Worm (Caenorhabditis elegans) whole organism, L4/young adult: Measurements from ENCODE around the gene coel-1.

Experiments used
- W03F9.2 ChIP-seq: fragments of 150-350 bp; optimal IDR thresholded peaks from 2 replicates; lab custom pipeline; 2014; ENCODE audit warnings: missing biosample characterization, missing genetic modification characterization
- dao-5 ChIP-seq: sonication (generic microtip); optimal IDR thresholded peaks from 2 replicates; lab custom pipeline; 2016; ENCODE audit warnings: missing genotype, missing genetic modification characterization, moderate library complexity, missing compliant biosample characterization
- him-1 ChIP-seq: sonication (generic microtip); optimal IDR thresholded peaks from 2 replicates; lab custom pipeline; 2016; ENCODE audit warnings: missing genotype, missing genetic modification reagents, missing genetic modification characterization, missing compliant biosample characterization

The coel-1 gene

ce11 chrX:4284470-4284869 lies 19.0 kb downstream of the coel-1 start:
- TF ChIP-seq him-1 (tag; lab: Kevin White, UChicago) (no peak), W03F9.2 (tag; lab: Kevin White, UChicago) (no peak), dao-5 (no peak)

ce11 chrX:4285669-4286174 lies 20.3 kb downstream of the coel-1 start, which contains the start of gene cka-2:
cka-2 (plus strand) TSS chrX:4286124.
- TF ChIP-seq W03F9.2 (tag; lab: Kevin White, UChicago): no peak
- no peak for TF ChIP-seq dao-5
- no peak for TF ChIP-seq him-1 (tag; lab: Kevin White, UChicago)

- TF ChIP-seq dao-5 (no peak), W03F9.2 (tag; lab: Kevin White, UChicago) (no peak), him-1 (tag; lab: Kevin White, UChicago) (no peak)
Observed at ce11 chrX:4289805-4290204, 24.3 kb downstream of the coel-1 start.

ce11 chrX:4294957-4295356 lies 29.5 kb downstream of the coel-1 start:
- no peak for TF ChIP-seq dao-5
- TF ChIP-seq W03F9.2 (tag; lab: Kevin White, UChicago): no peak
- TF ChIP-seq him-1 (tag; lab: Kevin White, UChicago): no peak

- TF ChIP-seq W03F9.2 (tag; lab: Kevin White, UChicago) (no peak), him-1 (tag; lab: Kevin White, UChicago) (no peak), dao-5 (no peak)
Observed at ce11 chrX:4295917-4296316, 30.5 kb downstream of the coel-1 start.

- TF ChIP-seq dao-5: no peak
- TF ChIP-seq him-1 (tag; lab: Kevin White, UChicago): no peak
- no peak for TF ChIP-seq W03F9.2 (tag; lab: Kevin White, UChicago)
Observed at ce11 chrX:4297452-4297851, 32.0 kb downstream of the coel-1 start, which contains the start of gene paf-2. paf-2 (minus strand) TSS chrX:4297741.

- TF ChIP-seq W03F9.2 (tag; lab: Kevin White, UChicago): no peak
- no peak for TF ChIP-seq dao-5
- no peak for TF ChIP-seq him-1 (tag; lab: Kevin White, UChicago)
Observed at ce11 chrX:4303200-4303599, 37.7 kb downstream of the coel-1 start.

- TF ChIP-seq dao-5 (no peak), W03F9.2 (tag; lab: Kevin White, UChicago) (no peak), him-1 (tag; lab: Kevin White, UChicago) (no peak)
Observed at ce11 chrX:4306861-4307260, 41.4 kb downstream of the coel-1 start, which contains the start of gene pqn-15. pqn-15 (minus strand) TSS chrX:4306961.

ce11 chrX:4307559-4308005 lies 42.1 kb downstream of the coel-1 start:
- TF ChIP-seq dao-5: no peak
- no peak for TF ChIP-seq him-1 (tag; lab: Kevin White, UChicago)
- TF ChIP-seq W03F9.2 (tag; lab: Kevin White, UChicago): no peak

ce11 chrX:4311668-4312067 lies 46.2 kb downstream of the coel-1 start, which contains the start of gene C52B9.8:
C52B9.8 (minus strand) TSS chrX:4311768.
- TF ChIP-seq W03F9.2 (tag; lab: Kevin White, UChicago): no peak
- no peak for TF ChIP-seq dao-5
- TF ChIP-seq him-1 (tag; lab: Kevin White, UChicago): no peak

- TF ChIP-seq dao-5 (no peak), him-1 (tag; lab: Kevin White, UChicago) (no peak)
Observed at ce11 chrX:4314939-4315338, 49.5 kb downstream of the coel-1 start.

ce11 chrX:4317095-4317494 lies 51.6 kb downstream of the coel-1 start:
- TF ChIP-seq dao-5 (no peak), him-1 (tag; lab: Kevin White, UChicago) (no peak), W03F9.2 (tag; lab: Kevin White, UChicago) (no peak)
